Fruit fly (Drosophila melanogaster) whole organism, embryonic: ENCODE measurements around the gene BomBc3.

Experiments
- ATbp ChIP-seq: fragments of 200-800 bp; sonication (Bioruptor generic); optimal IDR thresholded peaks from 2 replicates; lab custom pipeline; 2017; ENCODE audit warnings: missing biosample characterization, mild to moderate bottlenecking, missing genetic modification characterization, missing genetic modification reagents
- Atf-2 ChIP-seq: fragments of 200-800 bp; sonication (Bioruptor generic); optimal IDR thresholded peaks from 2 replicates; lab custom pipeline; 2016; ENCODE audit warnings: missing biosample characterization, missing genetic modification characterization
- Awh ChIP-seq: fragments of 200-800 bp; sonication (Bioruptor generic); IDR thresholded peaks from 2 replicates; pipeline ENCODE4, ENCODE4 v1.3.6; 2022; ENCODE audit warnings: missing biosample characterization, missing genetic modification characterization
- CG10462 ChIP-seq: fragments of 200-800 bp; sonication (Bioruptor generic); optimal IDR thresholded peaks from 2 replicates; lab custom pipeline; 2016; ENCODE audit warnings: missing biosample characterization, missing genetic modification characterization
- CG11723 ChIP-seq: fragments of 200-800 bp; sonication (Bioruptor generic); optimal IDR thresholded peaks from 2 replicates; lab custom pipeline; 2017; ENCODE audit warnings: missing biosample characterization, mild to moderate bottlenecking, missing genetic modification characterization
- CG12769 ChIP-seq: fragments of 200-800 bp; sonication (Bioruptor generic); optimal IDR thresholded peaks from 2 replicates; lab custom pipeline; 2019; ENCODE audit warnings: missing biosample characterization, mild to moderate bottlenecking, missing genetic modification characterization, moderate library complexity
- CG13296 ChIP-seq: fragments of 200-800 bp; sonication (Bioruptor generic); optimal IDR thresholded peaks from 3 replicates; lab custom pipeline; 2018; ENCODE audit warnings: missing biosample characterization, mild to moderate bottlenecking, missing genetic modification characterization
- CG13775 ChIP-seq: fragments of 200-800 bp; sonication (Bioruptor generic); optimal IDR thresholded peaks from 3 replicates; lab custom pipeline; 2017; ENCODE audit warnings: missing biosample characterization, mild to moderate bottlenecking, missing genetic modification characterization
- CG14014 ChIP-seq: fragments of 200-800 bp; sonication (Bioruptor generic); IDR thresholded peaks from 2 replicates; pipeline ENCODE4 v1.3.6; 2022; ENCODE audit warnings: missing biosample characterization, missing genetic modification characterization
- CG15269 ChIP-seq: fragments of 200-800 bp; sonication (Bioruptor generic); optimal IDR thresholded peaks from 2 replicates; lab custom pipeline; 2018; ENCODE audit warnings: missing biosample characterization, mild to moderate bottlenecking, missing genetic modification characterization, moderate library complexity
- CG15479 ChIP-seq: fragments of 200-800 bp; sonication (Bioruptor generic); optimal IDR thresholded peaks from 3 replicates; lab custom pipeline; 2019; ENCODE audit warnings: missing biosample characterization, mild to moderate bottlenecking, missing genetic modification characterization, moderate library complexity
- CG17361 ChIP-seq: fragments of 200-800 bp; sonication (Bioruptor generic); IDR thresholded peaks from 3 replicates; pipeline ENCODE4 v1.3.6; 2022; ENCODE audit warnings: missing biosample characterization, missing genetic modification characterization
- CG1832 ChIP-seq: fragments of 200-800 bp; sonication (Bioruptor generic); optimal IDR thresholded peaks from 2 replicates; lab custom pipeline; 2017; ENCODE audit warnings: missing biosample characterization, mild to moderate bottlenecking, missing genetic modification characterization, inconsistent platforms
- CG34376 ChIP-seq: fragments of 200-800 bp; sonication (Bioruptor generic); optimal IDR thresholded peaks from 2 replicates; lab custom pipeline; 2018; ENCODE audit warnings: missing biosample characterization, mild to moderate bottlenecking, missing genetic modification characterization
- CG3838 ChIP-seq: fragments of 200-800 bp; sonication (Bioruptor generic); optimal IDR thresholded peaks from 3 replicates; lab custom pipeline; 2016; ENCODE audit warnings: missing biosample characterization, missing genetic modification characterization
- CG4404 ChIP-seq: fragments of 200-800 bp; sonication (Bioruptor generic); IDR thresholded peaks from 2 replicates; pipeline ENCODE4 v1.3.6; 2022; ENCODE audit warnings: missing biosample characterization, missing genetic modification characterization
- CG4707 ChIP-seq: fragments of 200-800 bp; sonication (Bioruptor generic); optimal IDR thresholded peaks from 2 replicates; lab custom pipeline; 2018; ENCODE audit warnings: missing biosample characterization, mild to moderate bottlenecking, missing genetic modification characterization, moderate library complexity
- CG4854 ChIP-seq: fragments of 200-800 bp; sonication (Bioruptor generic); optimal IDR thresholded peaks from 2 replicates; lab custom pipeline; 2016; ENCODE audit warnings: missing biosample characterization, missing genetic modification characterization, inconsistent platforms
- CG5953 ChIP-seq: fragments of 200-800 bp; sonication (Bioruptor generic); IDR thresholded peaks from 2 replicates; pipeline ENCODE4 v1.3.6; 2022; ENCODE audit warnings: missing biosample characterization, missing genetic modification characterization
- CG6254 ChIP-seq: fragments of 200-800 bp; sonication (Bioruptor generic); optimal IDR thresholded peaks from 3 replicates; lab custom pipeline; 2017; ENCODE audit warnings: mild to moderate bottlenecking, missing biosample characterization, missing genetic modification reagents, missing genetic modification characterization
- CG6765 ChIP-seq: fragments of 200-800 bp; sonication (Bioruptor generic); optimal IDR thresholded peaks from 3 replicates; lab custom pipeline; 2017; ENCODE audit warnings: missing biosample characterization, mild to moderate bottlenecking, missing genetic modification characterization
- CG7271 ChIP-seq: fragments of 200-800 bp; sonication (Bioruptor generic); optimal IDR thresholded peaks from 2 replicates; lab custom pipeline; 2018; ENCODE audit warnings: missing biosample characterization, mild to moderate bottlenecking, missing genetic modification characterization, moderate library complexity
- CG7786 ChIP-seq: fragments of 200-800 bp; sonication (Bioruptor generic); optimal IDR thresholded peaks from 2 replicates; lab custom pipeline; 2016; ENCODE audit warnings: missing biosample characterization, missing genetic modification characterization
- Dek ChIP-seq: fragments of 200-800 bp; sonication (Bioruptor generic); optimal IDR thresholded peaks from 3 replicates; lab custom pipeline; 2019; ENCODE audit warnings: missing biosample characterization, mild to moderate bottlenecking, missing genetic modification characterization, moderate library complexity
- Dll ChIP-seq: fragments of 200-800 bp; sonication (Bioruptor generic); IDR thresholded peaks from 4 replicates; pipeline ENCODE4 v1.3.6; 2022; ENCODE audit warnings: missing biosample characterization, missing genetic modification characterization; ENCODE audit not compliant: partially characterized antibody
- HLH4C ChIP-seq: fragments of 200-800 bp; sonication (Bioruptor generic); IDR thresholded peaks from 3 replicates; pipeline ENCODE4 v1.3.6; 2022; ENCODE audit warnings: missing biosample characterization, missing genetic modification characterization; ENCODE audit not compliant: partially characterized antibody
- Hr39 ChIP-seq: fragments of >200 bp; optimal IDR thresholded peaks from 2 replicates; lab custom pipeline; 2017
- MESR4 ChIP-seq: fragments of 200-800 bp; sonication (Bioruptor generic); optimal IDR thresholded peaks from 2 replicates; lab custom pipeline; 2018; ENCODE audit warnings: missing biosample characterization, mild to moderate bottlenecking, missing genetic modification characterization, moderate library complexity
- NfI ChIP-seq: fragments of 200-800 bp; sonication (Bioruptor generic); optimal IDR thresholded peaks from 3 replicates; lab custom pipeline; 2018; ENCODE audit warnings: missing biosample characterization, mild to moderate bottlenecking, missing genetic modification characterization, moderate library complexity
- Rfx ChIP-seq: fragments of 200-800 bp; sonication (Bioruptor generic); IDR thresholded peaks from 2 replicates; pipeline ENCODE4 v1.3.6; 2022; ENCODE audit warnings: missing biosample characterization, missing genetic modification characterization
- Scr ChIP-seq: fragments of 200-800 bp; sonication (Bioruptor generic); IDR thresholded peaks from 2 replicates; pipeline ENCODE4 v1.3.6; 2022; ENCODE audit warnings: missing biosample characterization, missing genetic modification characterization; ENCODE audit not compliant: partially characterized antibody
- bab2 ChIP-seq: fragments of 200-800 bp; sonication (Bioruptor generic); optimal IDR thresholded peaks from 2 replicates; lab custom pipeline; 2016; ENCODE audit warnings: missing biosample characterization, missing genetic modification characterization
- danr ChIP-seq: fragments of 200-800 bp; sonication (Bioruptor generic); IDR thresholded peaks from 2 replicates; pipeline ENCODE4 v1.3.6; 2022; ENCODE audit warnings: missing biosample characterization, missing genetic modification characterization
- emc ChIP-seq: fragments of 200-800 bp; sonication (Bioruptor generic); optimal IDR thresholded peaks from 2 replicates; lab custom pipeline; 2016; ENCODE audit warnings: missing biosample characterization, missing genetic modification characterization
- fd102C ChIP-seq: fragments of 200-800 bp; sonication (Bioruptor generic); optimal IDR thresholded peaks from 2 replicates; lab custom pipeline; 2018; ENCODE audit warnings: missing biosample characterization, mild to moderate bottlenecking, missing genetic modification characterization, moderate library complexity
- fd3F ChIP-seq: fragments of 200-800 bp; sonication (Bioruptor generic); optimal IDR thresholded peaks from 2 replicates; lab custom pipeline; 2018; ENCODE audit warnings: missing biosample characterization, mild to moderate bottlenecking, missing genetic modification characterization, moderate library complexity
- fu2 ChIP-seq: fragments of 200-800 bp; sonication (Bioruptor generic); optimal IDR thresholded peaks from 2 replicates; lab custom pipeline; 2016; ENCODE audit warnings: missing biosample characterization, missing genetic modification characterization
- hbn ChIP-seq: fragments of 200-800 bp; sonication (Bioruptor generic); IDR thresholded peaks from 2 replicates; pipeline ENCODE4 v1.3.6; 2022; ENCODE audit warnings: missing biosample characterization, missing genetic modification characterization; ENCODE audit not compliant: partially characterized antibody
- kni ChIP-seq: fragments of 200-800 bp; sonication (Bioruptor generic); optimal IDR thresholded peaks from 3 replicates; lab custom pipeline; 2017; ENCODE audit warnings: mild to moderate bottlenecking, missing biosample characterization, missing genetic modification reagents, missing genetic modification characterization
- luna ChIP-seq: fragments of 200-800 bp; sonication (Bioruptor generic); optimal IDR thresholded peaks from 2 replicates; lab custom pipeline; 2016; ENCODE audit warnings: missing biosample characterization, missing genetic modification characterization
- maf-S ChIP-seq: fragments of 200-800 bp; sonication (Bioruptor generic); optimal IDR thresholded peaks from 2 replicates; lab custom pipeline; 2016; ENCODE audit warnings: missing biosample characterization, missing genetic modification characterization
- run ChIP-seq: fragments of 200-800 bp; sonication (Bioruptor generic); optimal IDR thresholded peaks from 3 replicates; lab custom pipeline; 2018; ENCODE audit warnings: missing biosample characterization, mild to moderate bottlenecking, missing genetic modification characterization
- seq ChIP-seq: fragments of 200-800 bp; sonication (Bioruptor generic); IDR thresholded peaks from 2 replicates; pipeline ENCODE4 v1.3.6; 2022; ENCODE audit warnings: missing biosample characterization, missing genetic modification characterization
- shn ChIP-seq: fragments of 200-800 bp; sonication (Bioruptor generic); optimal IDR thresholded peaks from 3 replicates; lab custom pipeline; 2016; ENCODE audit warnings: missing biosample characterization, missing genetic modification characterization
- sug ChIP-seq: fragments of 200-800 bp; optimal IDR thresholded peaks from 2 replicates; lab custom pipeline; 2019; ENCODE audit warnings: missing biosample characterization, mild to moderate bottlenecking, missing genetic modification characterization, moderate library complexity
- tin ChIP-seq: fragments of 200-800 bp; sonication (Bioruptor generic); optimal IDR thresholded peaks from 3 replicates; lab custom pipeline; 2016; ENCODE audit warnings: missing biosample characterization, missing genetic modification characterization
- vnd ChIP-seq: fragments of 200-800 bp; sonication (Bioruptor generic); IDR thresholded peaks from 3 replicates; pipeline ENCODE4 v1.3.6; 2022; ENCODE audit warnings: missing biosample characterization, missing genetic modification characterization; ENCODE audit not compliant: partially characterized antibody
- zen2 ChIP-seq: fragments of 200-800 bp; sonication (Bioruptor generic); IDR thresholded peaks from 3 replicates; pipeline ENCODE4 v1.3.6; 2022; ENCODE audit warnings: missing biosample characterization, missing genetic modification characterization; ENCODE audit not compliant: partially characterized antibody
- zf30C ChIP-seq: fragments of 200-800 bp; sonication (Bioruptor generic); optimal IDR thresholded peaks from 3 replicates; lab custom pipeline; 2018; ENCODE audit warnings: missing biosample characterization, mild to moderate bottlenecking, missing genetic modification characterization

Gene BomBc3

DNA sequence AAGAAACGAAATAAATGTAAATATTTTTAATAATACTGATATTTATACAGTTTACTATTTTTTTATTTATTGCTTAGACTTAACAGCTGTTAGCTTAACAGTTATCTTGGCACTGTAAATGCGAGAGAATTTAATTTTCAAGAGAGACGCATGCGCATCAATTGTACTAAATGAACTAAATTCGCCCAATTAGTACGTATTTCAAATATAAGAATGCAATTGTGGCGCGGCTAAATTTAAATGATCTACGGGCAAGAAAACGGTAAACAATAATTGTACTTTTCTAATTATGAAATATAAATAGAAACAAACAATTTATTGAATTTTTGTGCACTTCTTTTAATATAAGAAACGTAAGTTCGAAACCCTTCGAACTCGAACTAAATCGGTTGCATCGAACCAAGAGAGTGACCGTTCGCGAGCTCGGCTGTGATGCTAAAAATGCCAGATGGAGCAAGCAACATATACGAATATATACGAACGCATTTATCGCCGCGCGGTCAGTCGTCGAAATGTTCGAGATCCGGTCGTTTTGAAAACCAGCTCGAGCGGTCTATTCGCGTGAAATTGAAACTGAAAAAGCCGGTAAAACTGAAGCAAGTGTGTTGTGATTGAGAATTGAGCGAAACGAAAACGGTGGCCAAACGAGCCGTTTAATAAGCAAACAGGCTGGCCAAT lies 46.6 kb downstream of the BomBc3 start, which contains the start of gene SKIP (continued):
- no peak; the same call in 1 of the 2 replicates for TF ChIP-seq Scr (GFP tag; lab: Robert Waterston, UW)
- TF ChIP-seq seq = no peak
- peak; percentile 8 for TF ChIP-seq bab2 (GFP tag; lab: Kevin White, UChicago)
- TF ChIP-seq CG15269 (tag; lab: Kevin White, UChicago) = peak; percentile 26
- no peak for TF ChIP-seq fd3F
- TF ChIP-seq CG15479 (GFP tag; lab: Kevin White, UChicago) = no peak
- TF ChIP-seq vnd (GFP tag; lab: Robert Waterston, UW) = no peak
- TF ChIP-seq CG4404 = no peak
- TF ChIP-seq CG1832 = no peak
- TF ChIP-seq CG5953 (GFP tag; lab: Robert Waterston, UW) = peak; percentile 53; the same call in 1 of the 2 replicates
- peak; percentile 25 for TF ChIP-seq CG4854 (GFP tag; lab: Kevin White, UChicago)
- TF ChIP-seq Awh (GFP tag; lab: Robert Waterston, UW) = no peak
- TF ChIP-seq Hr39 (lab: Kevin White, UChicago) = no peak
- no peak for TF ChIP-seq Dek (tag; lab: Kevin White, UChicago)
- TF ChIP-seq HLH4C (GFP tag; lab: Robert Waterston, UW) = peak; percentile 56
- no peak for TF ChIP-seq CG6765 (GFP tag; lab: Kevin White, UChicago)
- no peak for TF ChIP-seq CG6254 (GFP tag; lab: Kevin White, UChicago)
- TF ChIP-seq sug (tag; lab: Kevin White, UChicago) = peak; percentile 34
- TF ChIP-seq run (tag; lab: Kevin White, UChicago) = no peak
- peak; percentile 49 for TF ChIP-seq kni (GFP tag; lab: Kevin White, UChicago)
- no peak for TF ChIP-seq ATbp (GFP tag; lab: Kevin White, UChicago)
- TF ChIP-seq CG13296 (GFP tag; lab: Kevin White, UChicago) = no peak
- TF ChIP-seq CG7271 = no peak
- peak; percentile 37; the same call in 1 of the 2 replicates for TF ChIP-seq CG14014 (GFP tag; lab: Robert Waterston, UW)
- TF ChIP-seq CG13775 (GFP tag; lab: Kevin White, UChicago) = no peak
- peak; percentile 14 for TF ChIP-seq CG34376
- no peak for TF ChIP-seq CG4707
- TF ChIP-seq Atf-2 (GFP tag; lab: Kevin White, UChicago) = no peak
- peak; percentile 35 for TF ChIP-seq zf30C (GFP tag; lab: Kevin White, UChicago)
- no peak for TF ChIP-seq CG3838 (GFP tag; lab: Kevin White, UChicago)
- TF ChIP-seq hbn = no peak
- no peak for TF ChIP-seq CG7786 (GFP tag; lab: Kevin White, UChicago)
- TF ChIP-seq maf-S (GFP tag; lab: Kevin White, UChicago) = peak; percentile 16
- no peak for TF ChIP-seq CG10462
- TF ChIP-seq fd102C (GFP tag; lab: Kevin White, UChicago) = peak; percentile 55
- no peak for TF ChIP-seq luna
- no peak for TF ChIP-seq CG11723 (GFP tag; lab: Kevin White, UChicago)
- TF ChIP-seq CG12769 = peak; percentile 20
- peak; percentile 61; the same call in 1 of the 2 replicates for TF ChIP-seq Rfx (GFP tag; lab: Robert Waterston, UW)
- TF ChIP-seq tin (GFP tag; lab: Kevin White, UChicago) = no peak
- no peak for TF ChIP-seq zen2
- no peak for TF ChIP-seq danr (GFP tag; lab: Robert Waterston, UW)
- no peak for TF ChIP-seq emc
- TF ChIP-seq CG17361 (GFP tag; lab: Robert Waterston, UW) = peak; percentile 24; the same call in 1 of the 3 replicates
- no peak for TF ChIP-seq NfI
- no peak for TF ChIP-seq MESR4 (GFP tag; lab: Kevin White, UChicago)
- TF ChIP-seq Dll = no peak
- TF ChIP-seq fu2 (GFP tag; lab: Kevin White, UChicago) = no peak
- no peak for TF ChIP-seq shn (GFP tag; lab: Kevin White, UChicago)
